Worm (Caenorhabditis elegans): ENCODE data around the gene zip-2.

DNA sequence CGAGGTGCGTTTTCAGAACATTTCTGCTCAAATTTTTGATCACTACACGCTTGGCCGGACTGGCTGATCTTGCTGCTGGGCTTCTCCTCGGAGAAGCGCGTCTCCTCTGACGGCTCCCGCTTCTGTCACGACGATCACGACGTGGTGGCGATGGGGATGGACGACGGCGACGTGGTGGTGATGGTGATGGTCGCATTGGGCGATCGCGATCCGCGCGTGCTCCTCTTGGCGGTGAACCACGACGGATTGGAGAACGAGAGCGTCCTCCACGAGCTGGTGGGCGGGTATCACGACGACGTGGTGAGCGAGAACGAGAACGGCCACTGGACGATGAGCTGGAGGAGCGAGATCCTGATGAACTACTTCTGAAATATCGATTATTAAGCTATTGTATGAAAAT, 20.6 kb downstream of the zip-2 start:
- no peak for TF ChIP-seq him-1 (tag; optimal IDR thresholded peaks at IDR 0.05)
- TF ChIP-seq dao-5 (tag; optimal IDR thresholded peaks at IDR 0.05): no peak
- TF ChIP-seq W03F9.2 (tag; optimal IDR thresholded peaks at IDR 0.05): no peak

All from whole organism, L4/young adult.